Worm (Caenorhabditis elegans) whole organism, L1 larva: ENCODE measurements around the gene plc-1.

Source experiments
- C16A3.4 ChIP-seq: fragments of 150-350 bp; optimal IDR thresholded peaks from 2 replicates; lab custom pipeline; 2014; ENCODE audit warnings: missing biosample characterization, missing genetic modification characterization
- dpl-1 ChIP-seq, 3 experiments: fragments of 150-350 bp in 2 of 3; sonication (generic microtip) in 1 of 3; optimal IDR thresholded peaks; 2 replicates each; lab custom pipeline; 2014 to 2017; ENCODE audit warnings: missing biosample characterization in 3 of 3, missing genetic modification characterization in 3 of 3, missing genetic modification reagents in 3 of 3
- efl-3 ChIP-seq: fragments of 200-800 bp; sonication (Bioruptor generic); optimal IDR thresholded peaks from 2 replicates; lab custom pipeline; 2018; ENCODE audit warnings: mild to moderate bottlenecking, missing genetic modification characterization, missing compliant biosample characterization
- fkh-10 ChIP-seq: sonication (generic microtip); optimal IDR thresholded peaks from 2 replicates; lab custom pipeline; 2017; ENCODE audit warnings: missing biosample characterization, missing genetic modification reagents, missing genetic modification characterization
- fos-1 ChIP-seq: fragments of 150-350 bp; optimal IDR thresholded peaks from 2 replicates; lab custom pipeline; 2014; ENCODE audit warnings: missing biosample characterization, missing genetic modification characterization
- hlh-4 ChIP-seq: sonication (generic microtip); optimal IDR thresholded peaks from 2 replicates; lab custom pipeline; 2016; ENCODE audit warnings: mild to moderate bottlenecking, missing genetic modification characterization, missing compliant biosample characterization
- skn-1 ChIP-seq: fragments of 150-350 bp; optimal IDR thresholded peaks from 2 replicates; lab custom pipeline; 2014; ENCODE audit warnings: missing biosample characterization, missing genetic modification characterization
- snpc-4 ChIP-seq: fragments of 150-350 bp; optimal IDR thresholded peaks from 2 replicates; lab custom pipeline; 2014; ENCODE audit warnings: missing biosample characterization, missing genetic modification characterization
- sox-4 ChIP-seq: sonication (generic microtip); optimal IDR thresholded peaks from 2 replicates; lab custom pipeline; 2016; ENCODE audit warnings: missing genetic modification characterization, missing compliant biosample characterization
- tlp-1 ChIP-seq: fragments of 150-350 bp; optimal IDR thresholded peaks from 2 replicates; lab custom pipeline; 2014; ENCODE audit warnings: missing biosample characterization, missing genetic modification characterization
- unc-62 ChIP-seq: fragments of 150-350 bp; optimal IDR thresholded peaks from 2 replicates; lab custom pipeline; 2014; ENCODE audit warnings: missing biosample characterization, missing genetic modification reagents, missing genetic modification characterization
- unc-98 ChIP-seq: fragments of 200-800 bp; sonication (Bioruptor generic); IDR thresholded peaks from 2 replicates; pipeline ENCODE4 v1.3.6; 2022; ENCODE audit warnings: missing genetic modification characterization, missing compliant biosample characterization

ce11 chrX:10834568-10834967 is 3.9 kb downstream of the plc-1 start:
- TF ChIP-seq fos-1 (no peak), unc-62 (no peak), unc-98 (no peak), sox-4 (tag; lab: Kevin White, UChicago) (no peak), skn-1 (tag; lab: Kevin White, UChicago) (no peak), snpc-4 (tag; lab: Kevin White, UChicago) (no peak), tlp-1 (tag; lab: Kevin White, UChicago) (no peak), efl-3 (GFP tag; lab: Kevin White, UChicago) (no peak), C16A3.4 (tag; lab: Kevin White, UChicago) (no peak), hlh-4 (tag; lab: Kevin White, UChicago) (no peak), fkh-10 (GFP tag; lab: Kevin White, UChicago) (no peak), dpl-1 (GFP tag; optimal IDR thresholded peaks at IDR 0.05; lab: Kevin White, UChicago) (no peak)
